Fruit fly (Drosophila melanogaster): ENCODE measurements around the gene ana1.

The ana1 gene

dm6 chr3R:24567427-24567771, 37.0 kb downstream of the ana1 start (continued):
- TF ChIP-seq CG11294 (GFP tag; IDR thresholded peaks at IDR 0.05) (peak; percentile 82), CG32006 (GFP tag; optimal IDR thresholded peaks at IDR 0.05) (peak; percentile 59), CG6276 (GFP tag; optimal IDR thresholded peaks at IDR 0.05) (peak; percentile 45), pdm3 (GFP tag; optimal IDR thresholded peaks at IDR 0.05) (peak; percentile 61), CG11762 (GFP tag; optimal IDR thresholded peaks at IDR 0.05; ENCODE audit: insufficient read depth) (peak; percentile 8), Met (GFP tag; optimal IDR thresholded peaks at IDR 0.05) (peak; percentile 42), CG6792 (GFP tag; optimal IDR thresholded peaks at IDR 0.05) (peak; percentile 45), dac (GFP tag; optimal IDR thresholded peaks at IDR 0.05) (peak; percentile 15), Hr39 (GFP tag; optimal IDR thresholded peaks at IDR 0.05) (peak; percentile 67), fkh (GFP tag; optimal IDR thresholded peaks at IDR 0.05) (peak; percentile 26), lz (GFP tag; optimal IDR thresholded peaks at IDR 0.05) (peak; percentile 21), Hr4 (GFP tag; optimal IDR thresholded peaks at IDR 0.05) (peak; percentile 70), CG16779 (tag; optimal IDR thresholded peaks at IDR 0.05) (no peak), spab (GFP tag; optimal IDR thresholded peaks at IDR 0.05) (no peak)

- TF ChIP-seq CG6163 (GFP tag; IDR thresholded peaks at IDR 0.05), result no peak
- TF ChIP-seq Met (GFP tag; optimal IDR thresholded peaks at IDR 0.05), result peak; percentile 3
- peak; percentile 75 for TF ChIP-seq vri (GFP tag; optimal IDR thresholded peaks at IDR 0.05)
- TF ChIP-seq Eip93F (GFP tag; optimal IDR thresholded peaks at IDR 0.05), result peak; percentile 77
- no peak for TF ChIP-seq CG7368 (GFP tag; optimal IDR thresholded peaks at IDR 0.05)
- peak; percentile 94 for TF ChIP-seq svp (GFP tag)
- TF ChIP-seq CG1621 (tag; optimal IDR thresholded peaks at IDR 0.05), result no peak
- no peak for TF ChIP-seq CG11762 (GFP tag; optimal IDR thresholded peaks at IDR 0.05; ENCODE audit: insufficient read depth)
- no peak for TF ChIP-seq CG6276 (GFP tag; optimal IDR thresholded peaks at IDR 0.05)
- no peak for TF ChIP-seq CG8632 (GFP tag; optimal IDR thresholded peaks at IDR 0.05)
- no peak for TF ChIP-seq CG10669 (GFP tag; optimal IDR thresholded peaks at IDR 0.05)
- TF ChIP-seq CG6792 (GFP tag; optimal IDR thresholded peaks at IDR 0.05), result no peak
- peak; percentile 33 for TF ChIP-seq Eip78C (GFP tag)
- TF ChIP-seq CG6854 (GFP tag; optimal IDR thresholded peaks at IDR 0.05), result no peak
- peak; percentile 2 for TF ChIP-seq Sox14 (GFP tag; optimal IDR thresholded peaks at IDR 0.05)
- no peak for TF ChIP-seq topi (GFP tag; optimal IDR thresholded peaks at IDR 0.05)
- TF ChIP-seq esn (GFP tag; optimal IDR thresholded peaks at IDR 0.05), result peak; percentile 9
- no peak for TF ChIP-seq pdm3 (GFP tag; optimal IDR thresholded peaks at IDR 0.05)
- no peak for TF ChIP-seq achi (GFP tag; optimal IDR thresholded peaks at IDR 0.05)
- no peak for TF ChIP-seq cyc (GFP tag; optimal IDR thresholded peaks at IDR 0.05)
- no peak for TF ChIP-seq CG31627 (GFP tag; optimal IDR thresholded peaks at IDR 0.05)
Measured at dm6 chr3R:24568251-24568932, 38.0 kb downstream of the ana1 start.

dm6 chr3R:24569669-24570349, 39.4 kb downstream of the ana1 start:
- TF ChIP-seq fkh (GFP tag; optimal IDR thresholded peaks at IDR 0.05) (no peak), eg (GFP tag; IDR thresholded peaks at IDR 0.05) (no peak), pdm3 (GFP tag; optimal IDR thresholded peaks at IDR 0.05) (no peak), Eip75B (GFP tag; optimal IDR thresholded peaks at IDR 0.05) (no peak), Eip78C (GFP tag) (no peak), svp (GFP tag) (no peak)

- TF ChIP-seq fkh (GFP tag; optimal IDR thresholded peaks at IDR 0.05), result peak; percentile 59
- TF ChIP-seq CG8319 (GFP tag; optimal IDR thresholded peaks at IDR 0.05), result no peak
- TF ChIP-seq vri (GFP tag; optimal IDR thresholded peaks at IDR 0.05), result peak; percentile 75
- peak; percentile 87 for TF ChIP-seq svp (GFP tag)
- TF ChIP-seq dsx (GFP tag; optimal IDR thresholded peaks at IDR 0.05; ENCODE audit: poor library complexity, severe bottlenecking), result peak; percentile 29
- peak; percentile 28; the same call in 1 of the 2 replicates for TF ChIP-seq CG15336 (GFP tag; IDR thresholded peaks at IDR 0.05)
- peak; percentile 19; the same call in 1 of the 3 replicates for TF ChIP-seq eg (GFP tag; IDR thresholded peaks at IDR 0.05)
- TF ChIP-seq CG10631 (GFP tag; optimal IDR thresholded peaks at IDR 0.05), result no peak
- TF ChIP-seq Smox (GFP tag; optimal IDR thresholded peaks at IDR 0.05), result no peak
- TF ChIP-seq esn (GFP tag; optimal IDR thresholded peaks at IDR 0.05), result no peak
- peak; percentile 66; the same call in 2 of the 3 replicates for TF ChIP-seq CG6163 (GFP tag; IDR thresholded peaks at IDR 0.05)
Measured at dm6 chr3R:24571386-24572124, 41.2 kb downstream of the ana1 start.
